Fruit fly (Drosophila melanogaster): Measurements from ENCODE around the gene DIP-iota.

DIP-iota gene

dm6 chr2L:6622642-6623162 lies 1.2 kb upstream of the DIP-iota start, which contains the start of gene CG34345 (continued):
- TF ChIP-seq tgo (GFP tag; IDR thresholded peaks at IDR 0.05), result no peak
- TF ChIP-seq CG12659 (GFP tag; optimal IDR thresholded peaks at IDR 0.05), result peak; percentile 2
- TF ChIP-seq CG13624 (GFP tag; optimal IDR thresholded peaks at IDR 0.05), result peak; percentile 40
- peak; percentile 26 for TF ChIP-seq zfh2 (GFP tag; optimal IDR thresholded peaks at IDR 0.05)
- peak; percentile 4 for TF ChIP-seq CG9817 (tag; optimal IDR thresholded peaks at IDR 0.05)
- TF ChIP-seq Dp (GFP tag; optimal IDR thresholded peaks at IDR 0.05), result peak; percentile 55
- TF ChIP-seq CG7963 (GFP tag; IDR thresholded peaks at IDR 0.05; ENCODE audit: partially characterized antibody), result peak; percentile 24; the same call in 1 of the 3 replicates
- TF ChIP-seq unc-4 (GFP tag; IDR thresholded peaks at IDR 0.05; ENCODE audit: partially characterized antibody), result peak; percentile 61
- no peak for TF ChIP-seq MTF-1 (GFP tag; optimal IDR thresholded peaks at IDR 0.05; ENCODE audit: borderline replicate concordance)
- peak; percentile 4 for TF ChIP-seq CG12155 (GFP tag; optimal IDR thresholded peaks at IDR 0.05)
- TF ChIP-seq CTCF (GFP tag; optimal IDR thresholded peaks at IDR 0.05), result peak; percentile 85
- TF ChIP-seq zfh1 (GFP tag; IDR thresholded peaks at IDR 0.05), result peak; percentile 35; the same call in 1 of the 3 replicates
- peak; percentile 54 for TF ChIP-seq CG14710 (tag; optimal IDR thresholded peaks at IDR 0.05)
- peak; percentile 1 for TF ChIP-seq lilli (GFP tag; optimal IDR thresholded peaks at IDR 0.05)
- TF ChIP-seq Mrtf (GFP tag; IDR thresholded peaks at IDR 0.05), result no peak
- TF ChIP-seq dysf (GFP tag; IDR thresholded peaks at IDR 0.05), result no peak
- TF ChIP-seq chif (GFP tag; optimal IDR thresholded peaks at IDR 0.05), result no peak
- TF ChIP-seq zf30C (GFP tag; optimal IDR thresholded peaks at IDR 0.05), result peak; percentile 5
- peak; percentile 56; the same call in 2 of the 3 replicates for TF ChIP-seq knrl (GFP tag; IDR thresholded peaks at IDR 0.05; ENCODE audit: partially characterized antibody)
- TF ChIP-seq wdn (GFP tag; IDR thresholded peaks at IDR 0.05), result no peak
- TF ChIP-seq CoRest (tag; optimal IDR thresholded peaks at IDR 0.05), result peak; percentile 47
- TF ChIP-seq dmrt11E (tag; optimal IDR thresholded peaks at IDR 0.05), result no peak
- 0 out of 3 replicates have a peak, but pooled peaks have one; percentile 16 for TF ChIP-seq ci (GFP tag; IDR thresholded peaks at IDR 0.05)
- no peak for TF ChIP-seq CG13123 (GFP tag; optimal IDR thresholded peaks at IDR 0.05)
- TF ChIP-seq CG12391 (tag; optimal IDR thresholded peaks at IDR 0.05), result peak; percentile 22
- peak; percentile 78 for TF ChIP-seq bbx (GFP tag; IDR thresholded peaks at IDR 0.05; ENCODE audit: partially characterized antibody)
- peak; percentile 60; the same call in 1 of the 4 replicates for TF ChIP-seq chinmo (GFP tag; IDR thresholded peaks at IDR 0.05; ENCODE audit: partially characterized antibody)
- peak; percentile 50 for TF ChIP-seq CG2120 (GFP tag; optimal IDR thresholded peaks at IDR 0.05)
- no peak for TF ChIP-seq CG14965 (GFP tag; optimal IDR thresholded peaks at IDR 0.05; ENCODE audit: borderline replicate concordance)
- no peak for TF ChIP-seq bab2 (GFP tag; optimal IDR thresholded peaks at IDR 0.05)
- TF ChIP-seq slbo (GFP tag; IDR thresholded peaks at IDR 0.05), result peak; percentile 40; the same call in 1 of the 2 replicates
- no peak for TF ChIP-seq esg (GFP tag; conservative IDR thresholded peaks at IDR 0.05)
- TF ChIP-seq phol (tag; optimal IDR thresholded peaks at IDR 0.05), result peak; percentile 46
- peak; percentile 20 for TF ChIP-seq CG15601 (tag; optimal IDR thresholded peaks at IDR 0.05)
- peak; percentile 81 for TF ChIP-seq Myb (GFP tag; optimal IDR thresholded peaks at IDR 0.05)
- TF ChIP-seq CG9932 (GFP tag; IDR thresholded peaks at IDR 0.05), result peak; percentile 31; the same call in 1 of the 2 replicates
- TF ChIP-seq zen2 (GFP tag; IDR thresholded peaks at IDR 0.05; ENCODE audit: partially characterized antibody), result peak; percentile 80
- TF ChIP-seq CG4707 (GFP tag; optimal IDR thresholded peaks at IDR 0.05), result no peak
- TF ChIP-seq maf-S (GFP tag; optimal IDR thresholded peaks at IDR 0.05), result peak; percentile 6
- TF ChIP-seq CG17829 (tag; optimal IDR thresholded peaks at IDR 0.05), result peak; percentile 4
- TF ChIP-seq Opbp (GFP tag; IDR thresholded peaks at IDR 0.05; ENCODE audit: partially characterized antibody), result peak; percentile 76; the same call in 2 of the 3 replicates
- peak; percentile 36 for TF ChIP-seq CG15514 (GFP tag; optimal IDR thresholded peaks at IDR 0.05)
- peak; percentile 45 for TF ChIP-seq CG3847 (GFP tag; IDR thresholded peaks at IDR 0.05)
- TF ChIP-seq Six4 (GFP tag; optimal IDR thresholded peaks at IDR 0.05), result no peak
- TF ChIP-seq Bgb (GFP tag; IDR thresholded peaks at IDR 0.05; ENCODE audit: partially characterized antibody), result peak; percentile 77
- TF ChIP-seq sob (GFP tag; IDR thresholded peaks at IDR 0.05), result peak; percentile 41; the same call in 1 of the 2 replicates
- peak; percentile 22; the same call in 1 of the 2 replicates for TF ChIP-seq vvl (GFP tag; IDR thresholded peaks at IDR 0.05)
- TF ChIP-seq BEAF-32 (GFP tag; optimal IDR thresholded peaks at IDR 0.05), result peak; percentile 10
- TF ChIP-seq pita (GFP tag; optimal IDR thresholded peaks at IDR 0.05), result peak; percentile 90
